Fruit fly (Drosophila melanogaster) S2 (cell line): ENCODE data around the gene CG14074.

Experiments used
- CG8478 ChIP-seq: fragments of >200 bp; optimal IDR thresholded peaks from 2 replicates; lab custom pipeline; 2018
- CTCF ChIP-seq, 2 experiments: fragments of >200 bp; optimal IDR thresholded peaks; 2 replicates each; lab custom pipeline; 2018

- peak in 1 of 2 experiments; percentile 28 for TF ChIP-seq CTCF (optimal IDR thresholded peaks at IDR 0.05; lab: Kevin White, UChicago)
- no peak for TF ChIP-seq CG8478 (lab: Kevin White, UChicago)
Observed at dm6 chr3L:18898770-18899278, 32.8 kb downstream of the CG14074 start, which contains the start of gene RpL26.
